Fruit fly (Drosophila melanogaster): ENCODE results near the gene ifc.
A peak's percentile ranks its signal among the peaks of the same experiment; 100 is the strongest.

Gene ifc

dm6 chr2L:5943229-5944078, 42.7 kb upstream of the ifc start, which contains the start of the genes Sfp26Ad and Gpdh1 (continued):
- TF ChIP-seq CG32772 (GFP tag; IDR thresholded peaks at IDR 0.05) (peak; percentile 66), NK7.1 (GFP tag; optimal IDR thresholded peaks at IDR 0.05) (peak; percentile 51), CG6791 (GFP tag; IDR thresholded peaks at IDR 0.05; ENCODE audit: partially characterized antibody) (peak; percentile 42; the same call in 1 of the 3 replicates), Bdp1 (GFP tag; optimal IDR thresholded peaks at IDR 0.05) (peak; percentile 67), CG2712 (tag; optimal IDR thresholded peaks at IDR 0.05) (peak; percentile 68), danr (GFP tag; IDR thresholded peaks at IDR 0.05) (no peak), CG5180 (GFP tag; optimal IDR thresholded peaks at IDR 0.05) (peak; percentile 17), Optix (GFP tag; IDR thresholded peaks at IDR 0.05) (0 out of 3 replicates have a peak, but pooled peaks have one; percentile 40), bigmax (GFP tag; optimal IDR thresholded peaks at IDR 0.05) (peak; percentile 23), Mes4 (GFP tag; optimal IDR thresholded peaks at IDR 0.05) (peak; percentile 65), Sry-β (GFP tag; optimal IDR thresholded peaks at IDR 0.05) (no peak), CG31388 (GFP tag; optimal IDR thresholded peaks at IDR 0.05) (peak; percentile 31), CG18764 (GFP tag; optimal IDR thresholded peaks at IDR 0.05) (peak; percentile 67), Chrac-16 (GFP tag; optimal IDR thresholded peaks at IDR 0.05) (peak; percentile 76), CG1832 (GFP tag; optimal IDR thresholded peaks at IDR 0.05) (no peak), Gug (GFP tag; IDR thresholded peaks at IDR 0.05) (peak; percentile 50; the same call in 3 of the 4 replicates), MESR4 (GFP tag; optimal IDR thresholded peaks at IDR 0.05) (peak; percentile 65), Elba2 (GFP tag; optimal IDR thresholded peaks at IDR 0.05) (peak; percentile 72), kah (GFP tag; optimal IDR thresholded peaks at IDR 0.05) (peak; percentile 1), Opbp (GFP tag; IDR thresholded peaks at IDR 0.05; ENCODE audit: partially characterized antibody) (peak; percentile 54; the same call in 2 of the 3 replicates), Hr51 (GFP tag; optimal IDR thresholded peaks at IDR 0.05) (peak; percentile 64 to 88), CG15601 (tag; optimal IDR thresholded peaks at IDR 0.05) (peak; percentile 69), stwl (tag; optimal IDR thresholded peaks at IDR 0.05) (peak; percentile 85), sr (GFP tag; IDR thresholded peaks at IDR 0.05) (peak; percentile 59; the same call in 1 of the 3 replicates), Adf1 (GFP tag; IDR thresholded peaks at IDR 0.05) (peak; percentile 63; the same call in 1 of the 2 replicates), jing (GFP tag; optimal IDR thresholded peaks at IDR 0.05) (peak; percentile 21), CG7745 (tag; optimal IDR thresholded peaks at IDR 0.05) (peak; percentile 8), CG12071 (GFP tag; optimal IDR thresholded peaks at IDR 0.05) (peak; percentile 45), oc (tag; optimal IDR thresholded peaks at IDR 0.05) (peak; percentile 46), ac (GFP tag; optimal IDR thresholded peaks at IDR 0.05) (no peak), CG14050 (GFP tag; IDR thresholded peaks at IDR 0.05) (peak; percentile 33; the same call in 2 of the 3 replicates), slou (GFP tag; optimal IDR thresholded peaks at IDR 0.05) (peak; percentile 74), CG31365 (tag; optimal IDR thresholded peaks at IDR 0.05) (peak; percentile 26), CTCF (GFP tag; optimal IDR thresholded peaks at IDR 0.05) (no peak), Nf-YA (GFP tag; IDR thresholded peaks at IDR 0.05) (peak; percentile 36), Aef1 (GFP tag; IDR thresholded peaks at IDR 0.05) (peak; percentile 63; the same call in 1 of the 3 replicates), gcm (GFP tag; optimal IDR thresholded peaks at IDR 0.05) (peak; percentile 71), ro (GFP tag; IDR thresholded peaks at IDR 0.05) (no peak), H2.0 (GFP tag; IDR thresholded peaks at IDR 0.05) (peak; percentile 57), ssp (GFP tag; IDR thresholded peaks at IDR 0.05) (peak; percentile 54), CG10565 (GFP tag; optimal IDR thresholded peaks at IDR 0.05) (peak; percentile 68), CG2875 (GFP tag; optimal IDR thresholded peaks at IDR 0.05) (peak; percentile 61), CG12104 (GFP tag; optimal IDR thresholded peaks at IDR 0.05) (peak; percentile 52), zen (tag; optimal IDR thresholded peaks at IDR 0.05) (peak; percentile 25), Dbx (GFP tag; IDR thresholded peaks at IDR 0.05) (peak; percentile 80), chm (GFP tag; IDR thresholded peaks at IDR 0.05) (peak; percentile 73), Taf1 (GFP tag; IDR thresholded peaks at IDR 0.05) (0 out of 2 replicates have a peak, but pooled peaks have one; percentile 7), CG8944 (GFP tag; optimal IDR thresholded peaks at IDR 0.05) (peak; percentile 61), CG13624 (GFP tag; optimal IDR thresholded peaks at IDR 0.05) (peak; percentile 93)

Measured in whole organism, embryonic.